Worm (Caenorhabditis elegans): ENCODE measurements around the gene mics-1.

- TF ChIP-seq unc-86 (tag; optimal IDR thresholded peaks at IDR 0.05) (no peak), nhr-11 (tag; optimal IDR thresholded peaks at IDR 0.05) (no peak), F16B12.6 (tag; optimal IDR thresholded peaks at IDR 0.05) (no peak), fos-1 (tag; optimal IDR thresholded peaks at IDR 0.05) (no peak), egl-27 (tag; optimal IDR thresholded peaks at IDR 0.05) (no peak), elt-2 (tag; optimal IDR thresholded peaks at IDR 0.05) (no peak), lin-15B (tag; optimal IDR thresholded peaks at IDR 0.05) (no peak)
Measured at ce11 chrV:10529600-10529999, 48.5 kb downstream of the mics-1 start.

All from whole organism, L1 larva.